Worm (Caenorhabditis elegans) whole organism, midembryonic: Measurements from ENCODE around the gene fib-1.
"Not testable (repeated sequence)": the region's sequence is repeated elsewhere in the genome, so short reads cannot be mapped to it uniquely, and the experiment has no call there.

Source experiments
- cog-1 ChIP-seq: sonication (generic microtip); optimal IDR thresholded peaks from 2 replicates; lab custom pipeline; 2016; ENCODE audit warnings: missing genetic modification characterization, missing compliant biosample characterization
- flt-1 ChIP-seq: fragments of 200-800 bp; sonication (Bioruptor generic); IDR thresholded peaks from 2 replicates; pipeline ENCODE4 v1.3.6; 2022; ENCODE audit warnings: missing genetic modification characterization, missing compliant biosample characterization
- klf-2 ChIP-seq: fragments of 200-800 bp; sonication (Bioruptor generic); conservative IDR thresholded peaks from 2 replicates; pipeline ENCODE4 v1.3.6; 2022; ENCODE audit warnings: missing genetic modification reagents, missing genetic modification characterization, missing compliant biosample characterization
- ref-1 ChIP-seq: fragments of 200-800 bp; sonication (Bioruptor generic); conservative IDR thresholded peaks from 2 replicates; pipeline ENCODE4 v1.3.6; 2022; ENCODE audit warnings: missing genetic modification reagents, missing genetic modification characterization, missing compliant biosample characterization
- ztf-29 ChIP-seq: fragments of 200-800 bp; sonication (Bioruptor generic); IDR thresholded peaks from 2 replicates; pipeline ENCODE4 v1.3.6; 2022; ENCODE audit warnings: missing genetic modification reagents, missing genetic modification characterization, missing compliant biosample characterization

DNA sequence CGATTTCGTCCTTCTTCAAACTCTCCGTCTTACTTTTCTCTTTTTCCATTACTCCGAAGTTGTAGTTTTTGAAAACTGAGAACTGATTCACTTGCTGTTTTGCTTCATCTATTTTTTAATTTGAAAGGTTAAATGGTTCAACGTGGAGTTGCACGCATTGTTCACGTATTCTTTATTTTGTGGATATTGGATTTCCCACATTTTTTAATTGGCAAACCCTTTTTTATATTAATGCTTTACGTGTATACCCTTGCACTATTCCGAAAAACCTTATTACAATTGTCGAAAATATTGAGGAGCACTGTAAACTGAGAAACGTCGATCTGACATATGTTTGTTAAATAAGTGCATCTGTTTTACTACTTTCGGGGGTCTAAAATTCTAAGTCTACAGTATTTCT is 34.7 kb upstream of the fib-1 start, which contains the start of gene melo-3:
- TF ChIP-seq ztf-29 (GFP tag; lab: Robert Waterston, UW); flt-1; klf-2 (GFP tag; lab: Robert Waterston, UW); cog-1 (tag; lab: Kevin White, UChicago); ref-1 (GFP tag; lab: Robert Waterston, UW): not testable (repeated sequence)
